Worm (Caenorhabditis elegans) whole organism, L4/young adult: Measurements from ENCODE around the gene nspg-5.

Experiments
- W03F9.2 ChIP-seq: fragments of 150-350 bp; optimal IDR thresholded peaks from 2 replicates; lab custom pipeline; 2014; ENCODE audit warnings: missing biosample characterization, missing genetic modification characterization
- dao-5 ChIP-seq: sonication (generic microtip); optimal IDR thresholded peaks from 2 replicates; lab custom pipeline; 2016; ENCODE audit warnings: missing genotype, missing genetic modification characterization, moderate library complexity, missing compliant biosample characterization
- him-1 ChIP-seq: sonication (generic microtip); optimal IDR thresholded peaks from 2 replicates; lab custom pipeline; 2016; ENCODE audit warnings: missing genotype, missing genetic modification reagents, missing genetic modification characterization, missing compliant biosample characterization

Gene nspg-5

DNA sequence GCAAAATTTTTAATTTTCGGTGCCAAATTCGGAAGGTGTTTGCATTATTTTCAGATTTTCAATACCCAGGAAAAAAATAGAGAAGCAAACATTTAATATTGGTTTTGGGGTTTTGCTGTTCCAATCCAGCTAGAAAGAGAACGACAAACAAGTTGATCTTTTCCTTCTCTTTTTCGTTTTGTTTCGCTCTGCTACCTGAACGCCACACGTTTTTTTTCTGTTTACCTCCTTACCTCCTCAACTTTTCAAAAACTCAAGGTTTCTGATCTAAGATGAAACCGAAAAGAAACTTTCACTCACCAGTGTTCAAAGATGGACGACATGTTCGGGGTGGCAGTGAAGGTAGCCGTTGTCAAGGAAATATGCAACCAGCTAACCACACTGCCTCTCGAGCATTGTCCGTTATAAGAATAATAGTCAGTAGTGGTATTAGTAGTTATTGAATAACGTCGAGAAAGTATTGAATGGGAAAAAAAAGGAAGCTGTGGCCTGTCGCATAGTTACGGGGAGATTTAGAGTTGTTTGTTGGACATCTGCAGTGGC lies 12.3 kb upstream of the nspg-5 start:
- no peak for TF ChIP-seq W03F9.2 (tag; lab: Kevin White, UChicago)
- TF ChIP-seq dao-5, result no peak
- no peak for TF ChIP-seq him-1 (tag; lab: Kevin White, UChicago)

DNA sequence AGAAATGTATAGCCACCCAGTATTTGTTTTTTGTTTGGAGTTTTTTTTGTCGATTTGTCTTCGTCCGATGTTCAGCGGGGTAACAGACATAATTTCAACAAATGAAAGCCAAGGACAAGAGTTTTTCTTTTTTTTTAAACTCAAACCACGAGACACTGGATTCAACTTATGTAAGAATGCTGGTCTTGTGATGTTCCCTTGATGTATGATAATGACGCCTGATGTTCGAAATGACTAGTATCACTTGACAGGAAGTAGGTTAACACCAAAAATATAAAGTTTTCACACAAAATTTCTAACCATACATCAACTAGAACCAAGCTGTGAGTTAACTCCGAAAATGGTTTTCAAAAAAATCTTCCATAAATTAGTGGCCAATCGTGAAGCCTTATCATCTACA lies 11.6 kb upstream of the nspg-5 start:
- TF ChIP-seq dao-5 (no peak), W03F9.2 (tag; lab: Kevin White, UChicago) (no peak), him-1 (tag; lab: Kevin White, UChicago) (no peak)

DNA sequence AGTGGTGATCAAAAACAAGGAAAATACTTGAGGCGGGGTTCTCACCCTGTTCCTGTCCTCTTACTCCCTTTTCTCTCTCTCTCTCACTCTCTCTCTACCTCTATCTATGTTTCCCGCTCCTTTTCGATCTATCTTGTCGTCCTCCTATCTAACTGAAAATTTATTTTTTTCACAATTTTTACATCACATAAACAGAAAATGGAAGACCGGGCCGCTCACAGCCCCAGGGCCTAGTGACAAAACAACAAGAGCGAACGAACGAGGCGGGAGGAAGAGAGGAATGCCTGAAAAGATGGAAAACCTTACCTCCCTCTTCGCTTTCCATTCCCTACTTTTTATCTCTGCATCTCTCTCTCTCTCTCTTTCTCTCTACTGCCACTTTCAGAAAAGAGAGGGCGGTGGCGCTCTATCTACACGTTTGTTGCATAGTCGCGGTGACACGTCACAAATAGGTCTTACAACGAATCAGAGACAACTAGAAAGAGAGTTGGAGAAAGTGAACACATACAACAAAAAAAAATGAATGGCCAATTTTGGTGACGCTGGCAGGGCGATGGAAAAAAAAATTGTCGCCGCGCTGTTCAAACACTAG lies 10.9 kb upstream of the nspg-5 start:
- TF ChIP-seq him-1 (tag; lab: Kevin White, UChicago) (no peak), W03F9.2 (tag; lab: Kevin White, UChicago) (no peak), dao-5 (no peak)

DNA sequence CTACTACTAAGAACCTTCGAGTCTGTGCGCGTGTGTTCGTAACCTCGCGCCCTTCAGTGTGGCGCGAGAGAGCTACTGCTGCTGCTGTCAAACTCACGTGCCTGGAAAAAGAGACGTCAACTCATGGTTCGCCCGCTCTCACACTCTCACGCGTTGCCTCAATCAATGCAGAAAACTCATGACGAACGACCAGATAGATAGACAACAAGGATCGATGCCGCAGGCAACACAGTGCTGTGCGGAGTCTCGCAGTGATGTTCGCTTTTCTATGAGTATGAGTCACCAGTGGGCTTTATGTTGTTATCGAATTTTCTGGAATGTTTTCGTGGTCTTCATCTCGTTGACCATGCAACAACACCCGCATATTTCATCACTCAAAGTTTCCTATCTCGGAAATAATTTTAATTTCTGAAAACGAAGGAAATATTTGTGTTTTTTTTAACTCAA lies 10.2 kb upstream of the nspg-5 start:
- TF ChIP-seq dao-5, result no peak
- peak; percentile 53 for TF ChIP-seq W03F9.2 (tag; lab: Kevin White, UChicago)
- peak; percentile 73 for TF ChIP-seq him-1 (tag; lab: Kevin White, UChicago)

DNA sequence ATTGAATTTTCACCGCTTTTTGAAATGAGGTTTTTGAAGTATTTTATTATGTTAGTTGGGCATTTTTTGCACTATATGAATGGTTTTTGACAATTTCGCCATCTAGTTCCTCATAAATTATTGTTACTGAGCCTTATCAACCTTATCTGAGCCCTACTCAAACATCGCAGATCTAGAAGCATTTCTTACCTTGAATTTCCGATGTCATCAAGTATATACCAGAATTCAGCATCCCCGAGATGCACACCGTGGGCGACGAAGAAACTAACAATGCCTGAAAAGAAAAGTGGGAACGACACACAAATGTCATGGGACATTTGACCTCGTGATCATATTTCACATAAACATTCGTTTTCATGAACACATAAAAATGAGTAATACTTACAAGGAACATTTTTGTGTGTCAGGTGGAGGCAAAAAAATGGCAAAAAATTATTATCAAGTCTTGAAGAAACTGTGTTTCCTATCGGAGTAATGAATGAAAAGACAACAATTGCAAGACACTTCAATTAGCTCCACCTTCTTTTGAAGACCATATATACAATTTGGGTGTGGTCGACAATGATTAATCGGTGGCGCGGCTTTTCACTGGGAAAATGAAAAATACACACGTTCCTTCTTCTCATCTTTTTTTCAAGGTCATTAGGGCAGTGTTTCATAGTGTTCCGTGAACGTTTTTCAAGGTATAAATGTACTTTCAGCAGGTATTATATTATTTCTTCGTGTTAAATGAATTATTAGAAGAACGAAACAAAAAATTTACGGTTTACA lies 9.4 kb upstream of the nspg-5 start:
- no peak for TF ChIP-seq W03F9.2 (tag; lab: Kevin White, UChicago)
- TF ChIP-seq dao-5, result no peak
- no peak for TF ChIP-seq him-1 (tag; lab: Kevin White, UChicago)

DNA sequence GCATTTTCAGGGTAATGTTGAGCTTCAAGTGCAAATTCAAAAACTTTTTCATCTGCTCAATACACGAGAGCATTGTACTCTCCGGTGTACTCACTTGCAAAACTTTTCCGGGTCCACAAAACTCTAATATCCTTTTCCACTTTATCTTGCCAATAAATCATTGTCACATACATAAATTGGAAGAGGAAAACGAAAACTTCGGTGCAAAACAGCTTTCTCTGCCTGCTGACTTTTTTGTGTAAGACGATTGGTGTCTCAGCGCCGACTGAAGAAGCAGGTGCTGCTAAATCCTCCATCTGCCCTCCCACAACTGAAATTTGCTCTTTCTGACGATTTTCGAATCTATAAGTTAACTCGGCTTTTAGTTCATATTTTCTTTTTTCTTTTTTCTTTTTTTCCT lies 6.4 kb upstream of the nspg-5 start:
- no peak for TF ChIP-seq him-1 (tag; lab: Kevin White, UChicago)
- no peak for TF ChIP-seq W03F9.2 (tag; lab: Kevin White, UChicago)
- TF ChIP-seq dao-5, result no peak

DNA sequence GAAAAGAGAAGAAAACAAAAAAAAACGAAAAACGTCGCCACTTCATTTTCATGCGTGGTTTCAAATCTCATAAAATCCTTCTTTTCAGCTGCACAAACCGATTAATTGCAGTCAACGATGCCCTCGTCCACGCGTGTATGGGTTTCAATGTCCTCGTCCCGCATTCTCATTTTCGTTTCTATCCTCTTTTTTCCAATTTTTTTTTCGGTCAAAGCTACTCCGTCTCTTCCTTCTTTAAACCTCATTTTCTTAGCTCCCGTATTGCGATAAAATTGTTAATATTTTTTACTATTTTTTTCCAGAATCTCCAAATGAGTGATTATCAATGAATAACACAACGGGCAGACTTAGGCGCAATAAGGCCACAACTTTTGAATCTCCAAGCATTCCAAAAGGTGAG lies 5.7 kb upstream of the nspg-5 start, which contains the start of gene aakg-3:
Gene aakg-3, plus strand, starts transcription at position 301 of the 400 bp plus-strand sequence.
- TF ChIP-seq him-1 (tag; lab: Kevin White, UChicago), result no peak
- TF ChIP-seq dao-5, result no peak
- TF ChIP-seq W03F9.2 (tag; lab: Kevin White, UChicago), result no peak

DNA sequence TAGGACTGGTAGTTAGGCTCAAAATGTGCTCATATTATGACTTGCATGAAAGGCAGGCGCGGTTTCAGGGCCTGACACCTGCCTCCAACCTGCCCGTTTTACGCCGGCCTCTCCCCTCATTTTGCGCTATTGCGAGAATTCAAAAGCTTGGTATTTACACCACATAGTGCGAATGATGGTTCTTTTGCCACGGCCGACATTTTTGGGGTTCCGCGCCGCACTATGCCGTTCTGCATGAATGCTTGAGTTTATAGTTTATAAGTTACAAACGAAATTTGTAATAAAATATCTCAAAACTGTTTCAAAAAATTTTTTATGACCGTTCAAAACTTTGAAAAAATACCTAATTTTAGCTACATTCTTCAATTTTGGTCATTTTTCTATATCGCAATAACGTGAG lies 3.7 kb upstream of the nspg-5 start:
- TF ChIP-seq him-1 (tag; lab: Kevin White, UChicago) (no peak), W03F9.2 (tag; lab: Kevin White, UChicago) (no peak), dao-5 (no peak)

DNA sequence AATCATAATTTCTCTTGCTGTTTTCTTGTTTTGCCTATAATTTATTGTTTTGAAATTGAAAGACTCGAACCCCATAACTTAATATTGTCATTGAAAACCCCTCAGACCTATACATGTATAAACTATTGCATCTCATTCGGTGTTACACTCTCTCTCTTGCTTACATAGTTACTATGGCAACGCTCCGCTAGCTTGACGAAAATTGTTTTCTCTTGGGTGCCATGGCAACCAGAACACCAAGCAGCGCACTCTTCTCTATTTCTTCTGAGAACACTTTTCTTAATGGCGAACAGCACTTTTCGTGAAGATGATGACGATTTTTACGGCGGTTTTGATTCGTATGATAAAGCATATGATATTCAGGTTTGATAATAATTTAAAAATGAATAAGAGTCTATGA lies 2.2 kb downstream of the nspg-5 start, which contains the start of gene osm-5:
Gene osm-5, plus strand, starts transcription at position 268 of the 400 bp plus-strand sequence.
- TF ChIP-seq him-1 (tag; lab: Kevin White, UChicago) (no peak), W03F9.2 (tag; lab: Kevin White, UChicago) (no peak), dao-5 (no peak)

DNA sequence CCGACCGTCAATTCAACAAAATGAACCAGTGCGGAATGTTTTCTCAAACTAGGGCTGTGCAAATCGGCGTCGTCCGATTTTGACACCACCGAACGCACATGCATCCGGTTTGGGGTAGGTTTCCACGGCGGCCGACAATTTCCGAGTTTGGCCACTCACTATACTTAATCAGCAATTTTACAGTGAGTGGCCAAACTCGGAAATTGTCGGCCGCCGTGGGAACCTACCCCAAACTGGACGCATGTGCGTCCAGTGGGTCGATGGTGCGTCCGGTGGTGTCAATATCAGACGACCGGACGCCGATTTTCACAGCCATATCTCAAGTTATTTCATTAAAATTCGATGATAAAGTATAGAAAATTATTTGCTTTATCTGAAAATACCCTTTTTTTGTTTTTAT lies 8.3 kb downstream of the nspg-5 start:
- TF ChIP-seq him-1 (tag; lab: Kevin White, UChicago) (no peak), W03F9.2 (tag; lab: Kevin White, UChicago) (no peak), dao-5 (no peak)

DNA sequence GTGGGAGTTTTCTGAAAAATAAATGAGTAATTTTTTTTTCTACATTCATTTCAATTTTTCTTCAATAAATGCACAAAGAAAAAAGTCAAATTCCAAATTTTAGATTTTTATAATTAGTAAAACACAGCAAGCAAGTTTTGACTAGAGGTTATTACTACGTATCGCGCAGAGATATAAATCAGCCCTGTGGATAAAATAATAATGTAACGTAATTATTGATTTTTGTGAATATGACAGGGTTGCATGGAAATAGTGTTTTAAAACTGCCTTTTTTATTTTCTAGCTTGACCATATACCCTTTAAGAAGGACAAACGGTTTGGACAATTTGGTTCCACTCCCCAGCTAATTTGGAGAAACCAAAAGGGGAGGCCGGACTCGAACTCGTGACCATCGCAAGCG lies 14.5 kb downstream of the nspg-5 start:
- TF ChIP-seq W03F9.2 (tag; lab: Kevin White, UChicago), result no peak
- TF ChIP-seq dao-5, result no peak
- no peak for TF ChIP-seq him-1 (tag; lab: Kevin White, UChicago)

DNA sequence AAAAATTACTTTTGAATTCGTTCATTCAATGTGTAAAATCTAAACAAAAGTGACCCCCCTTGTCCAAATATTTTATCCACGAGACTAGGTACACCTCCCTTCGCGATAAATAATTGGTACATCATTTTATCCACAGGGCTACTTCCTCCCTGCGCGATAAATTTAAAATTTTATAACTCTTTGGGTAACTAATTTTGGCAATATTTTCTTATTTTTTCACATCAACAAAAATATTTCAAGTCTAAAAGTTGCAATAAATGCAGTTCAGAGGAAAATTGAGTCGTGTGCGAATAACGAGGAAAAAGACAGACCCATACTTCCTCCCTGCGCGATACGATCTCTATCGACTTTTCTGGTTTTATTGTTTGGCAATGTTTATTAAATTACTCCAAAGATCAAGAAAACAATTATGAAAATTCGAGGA lies 15.2 kb downstream of the nspg-5 start:
- TF ChIP-seq dao-5, result peak; percentile 68
- peak; percentile 99 for TF ChIP-seq him-1 (tag; lab: Kevin White, UChicago)
- TF ChIP-seq W03F9.2 (tag; lab: Kevin White, UChicago), result peak; percentile 98

DNA sequence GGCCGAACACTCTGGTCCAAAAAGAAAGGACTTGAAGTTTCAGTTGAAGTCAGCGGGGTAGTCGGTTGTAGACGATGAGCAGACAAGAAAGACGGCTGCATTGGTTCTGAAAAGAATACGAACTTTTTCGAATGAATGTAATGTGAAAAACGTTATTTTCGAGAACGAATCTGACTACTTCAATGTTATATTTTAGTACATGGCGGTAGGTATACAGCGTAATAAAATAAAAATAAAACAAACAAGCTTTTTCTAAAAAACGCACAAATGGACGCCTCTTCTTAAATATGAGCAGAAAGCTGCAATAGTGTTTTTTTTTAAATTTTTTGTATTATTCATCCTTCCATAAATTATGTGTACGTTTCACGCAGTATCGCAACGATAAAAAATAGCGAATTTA lies 17.8 kb downstream of the nspg-5 start, which contains the start of gene Y41G9A.17:
Gene Y41G9A.17, minus strand, starts transcription at position 101 of the 400 bp plus-strand sequence.
- TF ChIP-seq him-1 (tag; lab: Kevin White, UChicago) (no peak), dao-5 (no peak), W03F9.2 (tag; lab: Kevin White, UChicago) (no peak)

DNA sequence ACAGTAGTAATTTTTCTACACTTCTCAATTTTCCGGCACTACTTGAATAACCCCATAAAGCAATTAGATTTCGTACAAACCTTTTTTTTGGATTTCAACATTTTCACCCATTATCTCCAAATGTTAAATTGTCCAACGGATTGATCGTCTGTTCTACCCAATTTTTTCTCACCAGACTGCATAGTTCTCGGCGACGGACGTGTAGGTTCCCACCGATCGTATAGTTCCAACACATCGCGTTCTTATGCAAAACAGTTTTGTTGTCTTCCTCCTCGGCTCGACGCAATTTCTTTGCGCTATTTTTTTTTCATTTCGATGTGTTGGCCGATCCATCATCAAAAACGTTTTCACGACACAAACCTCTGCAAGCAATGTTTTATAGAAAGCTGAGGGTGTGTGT lies 21.9 kb downstream of the nspg-5 start, which contains the start of gene Y41G9A.6:
Gene Y41G9A.6, minus strand, starts transcription at position 101 of the 400 bp plus-strand sequence.
- TF ChIP-seq W03F9.2 (tag; lab: Kevin White, UChicago) (no peak), dao-5 (no peak), him-1 (tag; lab: Kevin White, UChicago) (no peak)
